Fruit fly (Drosophila melanogaster) whole organism, embryonic: ENCODE data around the gene RASSF8.
A peak's percentile ranks its signal among the peaks of the same experiment; 100 is the strongest.

Experiments used
- Adf1 ChIP-seq: fragments of 200-800 bp; sonication (Bioruptor generic); IDR thresholded peaks from 2 replicates; pipeline ENCODE4 v1.3.6; 2022; ENCODE audit warnings: missing biosample characterization, missing genetic modification characterization
- Bdp1 ChIP-seq: fragments of 200-800 bp; sonication (Bioruptor generic); optimal IDR thresholded peaks from 3 replicates; lab custom pipeline; 2016; ENCODE audit warnings: missing biosample characterization, missing genetic modification characterization
- Bteb2 ChIP-seq: fragments of 200-800 bp; sonication (Bioruptor generic); optimal IDR thresholded peaks from 2 replicates; lab custom pipeline; 2016; ENCODE audit warnings: missing biosample characterization, missing genetic modification characterization
- CG10543 ChIP-seq: fragments of 200-800 bp; sonication (Bioruptor generic); optimal IDR thresholded peaks from 3 replicates; lab custom pipeline; 2017; ENCODE audit warnings: missing biosample characterization, mild to moderate bottlenecking, missing genetic modification characterization, moderate library complexity
- CG12942 ChIP-seq: fragments of 200-800 bp; sonication (Bioruptor generic); optimal IDR thresholded peaks from 3 replicates; lab custom pipeline; 2016; ENCODE audit warnings: missing biosample characterization, missing genetic modification characterization
- CG13296 ChIP-seq: fragments of 200-800 bp; sonication (Bioruptor generic); optimal IDR thresholded peaks from 3 replicates; lab custom pipeline; 2018; ENCODE audit warnings: missing biosample characterization, mild to moderate bottlenecking, missing genetic modification characterization
- CG13775 ChIP-seq: fragments of 200-800 bp; sonication (Bioruptor generic); optimal IDR thresholded peaks from 3 replicates; lab custom pipeline; 2017; ENCODE audit warnings: missing biosample characterization, mild to moderate bottlenecking, missing genetic modification characterization
- CG15011 ChIP-seq: fragments of 200-800 bp; sonication (Bioruptor generic); optimal IDR thresholded peaks from 3 replicates; lab custom pipeline; 2018; ENCODE audit warnings: missing biosample characterization, mild to moderate bottlenecking, missing genetic modification characterization
- CG15514 ChIP-seq: fragments of 200-800 bp; sonication (Bioruptor generic); optimal IDR thresholded peaks from 3 replicates; lab custom pipeline; 2017; ENCODE audit warnings: missing biosample characterization, missing genetic modification characterization, mild to moderate bottlenecking, moderate library complexity, missing genetic modification reagents
- CG17361 ChIP-seq: fragments of 200-800 bp; sonication (Bioruptor generic); IDR thresholded peaks from 3 replicates; pipeline ENCODE4 v1.3.6; 2022; ENCODE audit warnings: missing biosample characterization, missing genetic modification characterization
- CG2875 ChIP-seq: fragments of 200-800 bp; sonication (Bioruptor generic); optimal IDR thresholded peaks from 2 replicates; lab custom pipeline; 2017; ENCODE audit warnings: missing biosample characterization, mild to moderate bottlenecking, missing genetic modification characterization, missing genetic modification reagents
- CG31365 ChIP-seq: fragments of 200-800 bp; sonication (Bioruptor generic); optimal IDR thresholded peaks from 2 replicates; lab custom pipeline; 2018; ENCODE audit warnings: missing biosample characterization, mild to moderate bottlenecking, missing genetic modification characterization
- CG8944 ChIP-seq: fragments of 200-800 bp; sonication (Bioruptor generic); optimal IDR thresholded peaks from 3 replicates; lab custom pipeline; 2016; ENCODE audit warnings: missing biosample characterization, missing genetic modification characterization
- CG9609 ChIP-seq: fragments of 200-800 bp; sonication (Bioruptor generic); optimal IDR thresholded peaks from 3 replicates; lab custom pipeline; 2016; ENCODE audit warnings: missing biosample characterization, missing genetic modification characterization
- CG9932 ChIP-seq: fragments of 200-800 bp; sonication (Bioruptor generic); IDR thresholded peaks from 2 replicates; pipeline ENCODE4 v1.3.6; 2022; ENCODE audit warnings: missing biosample characterization, missing genetic modification characterization
- Chrac-16 ChIP-seq: fragments of 200-800 bp; sonication (Bioruptor generic); optimal IDR thresholded peaks from 3 replicates; lab custom pipeline; 2016; ENCODE audit warnings: missing biosample characterization, missing genetic modification characterization
- Dek ChIP-seq: fragments of 200-800 bp; sonication (Bioruptor generic); optimal IDR thresholded peaks from 3 replicates; lab custom pipeline; 2019; ENCODE audit warnings: missing biosample characterization, mild to moderate bottlenecking, missing genetic modification characterization, moderate library complexity
- Dp ChIP-seq: fragments of 200-800 bp; sonication (Bioruptor generic); optimal IDR thresholded peaks from 2 replicates; lab custom pipeline; 2018; ENCODE audit warnings: missing biosample characterization, mild to moderate bottlenecking, missing genetic modification characterization, moderate library complexity
- Hand ChIP-seq: fragments of 200-800 bp; sonication (Bioruptor generic); optimal IDR thresholded peaks from 2 replicates; lab custom pipeline; 2017; ENCODE audit warnings: mild to moderate bottlenecking, missing biosample characterization, missing genetic modification reagents, missing genetic modification characterization
- Mad ChIP-seq: fragments of 200-800 bp; sonication (Bioruptor generic); optimal IDR thresholded peaks from 2 replicates; lab custom pipeline; 2016; ENCODE audit warnings: missing biosample characterization, missing genetic modification characterization
- Max ChIP-seq: fragments of 200-800 bp; sonication (Bioruptor generic); optimal IDR thresholded peaks from 2 replicates; lab custom pipeline; 2016; ENCODE audit warnings: missing biosample characterization, mild to moderate bottlenecking, missing genetic modification characterization
- Meics ChIP-seq: fragments of 200-800 bp; sonication (Bioruptor generic); optimal IDR thresholded peaks from 2 replicates; lab custom pipeline; 2017; ENCODE audit warnings: missing biosample characterization, mild to moderate bottlenecking, missing genetic modification characterization
- NK7.1 ChIP-seq: fragments of 200-800 bp; sonication (Bioruptor generic); optimal IDR thresholded peaks from 3 replicates; lab custom pipeline; 2016; ENCODE audit warnings: missing biosample characterization, missing genetic modification characterization
- Opbp ChIP-seq: fragments of 200-800 bp; sonication (Bioruptor generic); IDR thresholded peaks from 3 replicates; pipeline ENCODE4 v1.3.6; 2022; ENCODE audit warnings: missing biosample characterization, missing genetic modification characterization; ENCODE audit not compliant: partially characterized antibody
- Sox100B ChIP-seq: fragments of 200-800 bp; sonication (Bioruptor generic); optimal IDR thresholded peaks from 3 replicates; lab custom pipeline; 2018; ENCODE audit warnings: missing biosample characterization, mild to moderate bottlenecking, missing genetic modification characterization
- Ssrp ChIP-seq: fragments of 200-800 bp; sonication (Bioruptor generic); optimal IDR thresholded peaks from 2 replicates; lab custom pipeline; 2018; ENCODE audit warnings: missing biosample characterization, mild to moderate bottlenecking, missing genetic modification characterization, moderate library complexity
- amos ChIP-seq: fragments of 200-800 bp; sonication (Bioruptor generic); IDR thresholded peaks from 2 replicates; pipeline ENCODE4 v1.3.6; 2022; ENCODE audit warnings: missing biosample characterization, missing genetic modification characterization; ENCODE audit not compliant: partially characterized antibody
- aop ChIP-seq: fragments of 200-800 bp; sonication (Bioruptor generic); IDR thresholded peaks from 2 replicates; pipeline ENCODE4 v1.3.6; 2022; ENCODE audit warnings: missing biosample characterization, missing genetic modification characterization
- cas ChIP-seq: fragments of 200-800 bp; sonication (Bioruptor generic); IDR thresholded peaks from 2 replicates; pipeline ENCODE4 v1.3.6; 2022; ENCODE audit warnings: missing biosample characterization, missing genetic modification characterization
- chn ChIP-seq: fragments of 200-800 bp; sonication (Bioruptor generic); optimal IDR thresholded peaks from 2 replicates; lab custom pipeline; 2016; ENCODE audit warnings: missing biosample characterization, missing genetic modification characterization
- ci ChIP-seq: fragments of 200-800 bp; sonication (Bioruptor generic); IDR thresholded peaks from 3 replicates; pipeline ENCODE4 v1.3.6; 2022; ENCODE audit warnings: missing biosample characterization, missing genetic modification characterization
- exex ChIP-seq: fragments of 200-800 bp; sonication (Bioruptor generic); optimal IDR thresholded peaks from 4 replicates; lab custom pipeline; 2018; ENCODE audit warnings: missing biosample characterization, mild to moderate bottlenecking, missing genetic modification characterization, moderate library complexity
- fu2 ChIP-seq: fragments of 200-800 bp; sonication (Bioruptor generic); optimal IDR thresholded peaks from 2 replicates; lab custom pipeline; 2016; ENCODE audit warnings: missing biosample characterization, missing genetic modification characterization
- gcm ChIP-seq: fragments of 200-800 bp; sonication (Bioruptor generic); optimal IDR thresholded peaks from 2 replicates; lab custom pipeline; 2019; ENCODE audit warnings: missing biosample characterization, mild to moderate bottlenecking, missing genetic modification characterization, moderate library complexity
- gro ChIP-seq: fragments of 200-800 bp; sonication (Bioruptor generic); optimal IDR thresholded peaks from 2 replicates; lab custom pipeline; 2016; ENCODE audit warnings: missing biosample characterization, missing genetic modification characterization
- hb ChIP-seq: fragments of 200-800 bp; sonication (Bioruptor generic); IDR thresholded peaks from 3 replicates; pipeline ENCODE4 v1.3.6; 2022; ENCODE audit warnings: missing biosample characterization, missing genetic modification characterization; ENCODE audit not compliant: partially characterized antibody
- ind ChIP-seq: fragments of 200-800 bp; sonication (Bioruptor generic); optimal IDR thresholded peaks from 3 replicates; lab custom pipeline; 2016; ENCODE audit warnings: missing biosample characterization, missing genetic modification characterization
- inv ChIP-seq: fragments of 200-800 bp; sonication (Bioruptor generic); IDR thresholded peaks from 2 replicates; pipeline ENCODE4 v1.3.6; 2022; ENCODE audit warnings: missing biosample characterization, missing genetic modification characterization; ENCODE audit not compliant: partially characterized antibody
- jumu ChIP-seq: fragments of 200-800 bp; sonication (Bioruptor generic); optimal IDR thresholded peaks from 3 replicates; lab custom pipeline; 2016; ENCODE audit warnings: missing biosample characterization, missing genetic modification characterization
- mld ChIP-seq: fragments of 200-800 bp; sonication (Bioruptor generic); IDR thresholded peaks from 3 replicates; pipeline ENCODE4 v1.3.6; 2022; ENCODE audit warnings: missing biosample characterization, missing genetic modification characterization; ENCODE audit not compliant: partially characterized antibody
- nmo ChIP-seq: fragments of 200-800 bp; sonication (Bioruptor generic); optimal IDR thresholded peaks from 2 replicates; lab custom pipeline; 2018; ENCODE audit warnings: missing biosample characterization, mild to moderate bottlenecking, missing genetic modification characterization, moderate library complexity
- oc ChIP-seq: fragments of 200-800 bp; sonication (Bioruptor generic); optimal IDR thresholded peaks from 2 replicates; lab custom pipeline; 2018; ENCODE audit warnings: missing biosample characterization, mild to moderate bottlenecking, missing genetic modification characterization, moderate library complexity
- pros ChIP-seq: fragments of 200-800 bp; sonication (Bioruptor generic); optimal IDR thresholded peaks from 3 replicates; lab custom pipeline; 2019; ENCODE audit warnings: missing biosample characterization, mild to moderate bottlenecking, missing genetic modification characterization, moderate library complexity
- psq ChIP-seq: fragments of 200-800 bp; sonication (Bioruptor generic); optimal IDR thresholded peaks from 2 replicates; lab custom pipeline; 2017; ENCODE audit warnings: missing biosample characterization, missing genetic modification characterization
- salm ChIP-seq: fragments of 200-800 bp; sonication (Bioruptor generic); optimal IDR thresholded peaks from 2 replicates; lab custom pipeline; 2018; ENCODE audit warnings: missing biosample characterization, mild to moderate bottlenecking, missing genetic modification characterization
- ssp ChIP-seq: fragments of 200-800 bp; sonication (Bioruptor generic); IDR thresholded peaks from 2 replicates; pipeline ENCODE4 v1.3.6; 2022; ENCODE audit warnings: missing biosample characterization, missing genetic modification characterization
- tio ChIP-seq: fragments of 200-800 bp; sonication (Bioruptor generic); optimal IDR thresholded peaks from 2 replicates; lab custom pipeline; 2017; ENCODE audit warnings: missing biosample characterization, missing genetic modification characterization, inconsistent platforms
- vnd ChIP-seq: fragments of 200-800 bp; sonication (Bioruptor generic); IDR thresholded peaks from 3 replicates; pipeline ENCODE4 v1.3.6; 2022; ENCODE audit warnings: missing biosample characterization, missing genetic modification characterization; ENCODE audit not compliant: partially characterized antibody
- zfh2 ChIP-seq: fragments of 200-800 bp; sonication (Bioruptor generic); optimal IDR thresholded peaks from 2 replicates; lab custom pipeline; 2016; ENCODE audit warnings: missing biosample characterization, missing genetic modification characterization

The RASSF8 gene

DNA sequence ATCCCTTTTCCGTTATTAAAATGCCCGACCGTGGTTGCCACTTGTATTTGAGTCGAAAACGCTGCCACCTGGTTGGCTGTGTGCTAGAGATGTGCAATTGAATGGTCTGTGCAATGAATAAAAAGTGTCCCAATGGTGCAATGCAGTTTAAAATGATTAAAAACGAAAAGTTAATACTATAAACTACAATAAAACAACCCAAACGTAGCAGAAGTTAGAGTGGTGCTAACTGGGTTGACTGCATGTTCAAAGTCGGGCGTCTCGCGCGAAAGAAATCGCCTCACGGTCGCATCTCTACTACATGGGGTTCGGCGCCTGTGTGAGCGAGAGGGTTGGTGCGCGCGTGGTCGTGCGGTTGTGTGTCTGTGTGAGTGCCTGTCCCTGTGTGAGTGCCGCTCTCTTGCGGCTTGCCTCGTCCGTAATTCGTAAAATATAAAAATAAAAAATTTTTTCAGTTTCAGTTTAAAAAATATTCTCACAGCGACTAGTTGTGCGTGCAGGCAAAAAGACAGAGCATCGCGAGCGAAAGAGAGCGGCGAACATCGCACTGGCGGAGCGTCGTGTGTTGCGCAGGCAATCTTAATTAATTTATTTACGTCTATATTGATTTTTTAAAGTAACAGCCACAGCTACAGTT is 14.6 kb upstream of the RASSF8 start (continued):
- TF ChIP-seq salm (tag; lab: Kevin White, UChicago) (peak; percentile 65), ci (GFP tag; lab: Robert Waterston, UW) (peak; percentile 90), Sox100B (peak; percentile 81), NK7.1 (peak; percentile 93), Ssrp (peak; percentile 90), Bdp1 (GFP tag; lab: Kevin White, UChicago) (peak; percentile 81), gcm (peak; percentile 86), CG17361 (GFP tag; lab: Robert Waterston, UW) (peak; percentile 92), Mad (peak; percentile 92), CG13296 (GFP tag; lab: Kevin White, UChicago) (peak; percentile 89), ssp (peak; percentile 84), aop (peak; percentile 55; the same call in 1 of the 2 replicates), vnd (GFP tag; lab: Robert Waterston, UW) (peak; percentile 86), oc (tag; lab: Kevin White, UChicago) (peak; percentile 77), CG15514 (GFP tag; lab: Kevin White, UChicago) (peak; percentile 92), exex (peak; percentile 70), CG15011 (GFP tag; lab: Kevin White, UChicago) (peak; percentile 74), amos (peak; percentile 83), jumu (GFP tag; lab: Kevin White, UChicago) (peak; percentile 98), Chrac-16 (GFP tag; lab: Kevin White, UChicago) (peak; percentile 96), nmo (GFP tag; lab: Kevin White, UChicago) (peak; percentile 96), gro (peak; percentile 94), Meics (GFP tag; lab: Kevin White, UChicago) (peak; percentile 92), CG8944 (peak; percentile 96), hb (GFP tag; lab: Robert Waterston, UW) (peak; percentile 86), mld (GFP tag; lab: Robert Waterston, UW) (peak; percentile 65; the same call in 1 of the 3 replicates), CG31365 (peak; percentile 61), CG10543 (GFP tag; lab: Kevin White, UChicago) (peak; percentile 96), CG12942 (GFP tag; lab: Kevin White, UChicago) (peak; percentile 92), Adf1 (GFP tag; lab: Robert Waterston, UW) (peak; percentile 74), inv (peak; percentile 91), tio (GFP tag; lab: Kevin White, UChicago) (peak; percentile 86), Dp (GFP tag; lab: Kevin White, UChicago) (peak; percentile 92), pros (GFP tag; lab: Kevin White, UChicago) (peak; percentile 34), fu2 (GFP tag; lab: Kevin White, UChicago) (peak; percentile 96), Dek (tag; lab: Kevin White, UChicago) (peak; percentile 85), CG2875 (GFP tag; lab: Kevin White, UChicago) (peak; percentile 79), Opbp (peak; percentile 84), Max (GFP tag; lab: Kevin White, UChicago) (peak; percentile 90), CG9609 (GFP tag; lab: Kevin White, UChicago) (peak; percentile 96), cas (GFP tag; lab: Robert Waterston, UW) (peak; percentile 63), ind (GFP tag; lab: Kevin White, UChicago) (peak; percentile 96), Bteb2 (peak; percentile 93), zfh2 (GFP tag; lab: Kevin White, UChicago) (peak; percentile 98), Hand (peak; percentile 85), CG9932 (GFP tag; lab: Robert Waterston, UW) (peak; percentile 98), psq (peak; percentile 83), CG13775 (GFP tag; lab: Kevin White, UChicago) (peak; percentile 94), chn (peak; percentile 95)
